Worm (Caenorhabditis elegans): ENCODE measurements around the gene spp-30.
A peak's percentile ranks its signal among the peaks of the same experiment; 100 is the strongest.

DNA sequence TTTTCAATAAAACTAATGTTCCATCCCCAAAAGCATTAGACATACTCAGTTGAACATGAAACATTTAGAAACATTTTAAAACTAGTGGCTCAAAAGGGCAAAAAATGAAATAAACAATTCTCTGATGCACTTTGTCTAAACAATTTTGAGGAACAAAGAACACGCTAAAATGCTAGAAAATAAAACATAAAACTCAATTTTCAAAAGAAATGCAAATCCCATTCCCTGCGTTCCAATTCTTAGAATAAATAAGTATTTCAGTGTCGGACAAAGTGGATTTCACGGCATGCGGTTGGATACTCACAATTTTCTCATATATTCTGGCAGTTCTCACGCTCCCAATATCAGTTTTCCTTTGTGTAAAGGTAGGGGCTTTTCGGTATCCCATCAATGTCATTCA lies 4.8 kb upstream of the spp-30 start:
- no peak for TF ChIP-seq ham-2 (GFP tag; optimal IDR thresholded peaks at IDR 0.05)
- TF ChIP-seq nhr-28 (tag; optimal IDR thresholded peaks at IDR 0.05): no peak
- peak; percentile 33 for TF ChIP-seq ces-1 (GFP tag; optimal IDR thresholded peaks at IDR 0.05)
- TF ChIP-seq unc-62 (GFP tag; optimal IDR thresholded peaks at IDR 0.05): no peak
- TF ChIP-seq snpc-4 (tag; optimal IDR thresholded peaks at IDR 0.05): no peak

All from whole organism, mixed stage, embryonic.